Fruit fly (Drosophila melanogaster): ENCODE results near the gene Nin.

- TF ChIP-seq Dll (optimal IDR thresholded peaks at IDR 0.05), result no peak
- TF ChIP-seq psq (optimal IDR thresholded peaks at IDR 0.05), result no peak
- TF ChIP-seq usp (GFP tag; optimal IDR thresholded peaks at IDR 0.05), result no peak
- TF ChIP-seq CG8478 (optimal IDR thresholded peaks at IDR 0.05), result no peak
- no peak for TF ChIP-seq pan (optimal IDR thresholded peaks at IDR 0.05)
- TF ChIP-seq EcR (GFP tag; optimal IDR thresholded peaks at IDR 0.05), result no peak
Measured at dm6 chr2L:5230772-5231171, 47.6 kb downstream of the Nin start.
